Fruit fly (Drosophila melanogaster) whole organism, embryonic: ENCODE data around the gene CG42833.

Experiments
- Abd-B ChIP-seq: fragments of 200-800 bp; sonication (Bioruptor generic); optimal IDR thresholded peaks from 2 replicates; lab custom pipeline; 2018; ENCODE audit warnings: missing biosample characterization, mild to moderate bottlenecking, missing genetic modification characterization, moderate library complexity
- B-H2 ChIP-seq: fragments of 200-800 bp; sonication (Bioruptor generic); optimal IDR thresholded peaks from 2 replicates; lab custom pipeline; 2018; ENCODE audit warnings: missing biosample characterization, mild to moderate bottlenecking, missing genetic modification characterization
- BtbVII ChIP-seq: fragments of 200-800 bp; sonication (Bioruptor generic); optimal IDR thresholded peaks from 3 replicates; lab custom pipeline; 2017; ENCODE audit warnings: missing biosample characterization, mild to moderate bottlenecking, missing genetic modification characterization
- CG10147 ChIP-seq: fragments of 200-800 bp; sonication (Bioruptor generic); optimal IDR thresholded peaks from 2 replicates; lab custom pipeline; 2019; ENCODE audit warnings: missing biosample characterization, mild to moderate bottlenecking, missing genetic modification characterization, moderate library complexity
- CG12942 ChIP-seq: fragments of 200-800 bp; sonication (Bioruptor generic); optimal IDR thresholded peaks from 3 replicates; lab custom pipeline; 2016; ENCODE audit warnings: missing biosample characterization, missing genetic modification characterization
- CG13424 ChIP-seq: fragments of 200-800 bp; sonication (Bioruptor generic); optimal IDR thresholded peaks from 2 replicates; lab custom pipeline; 2019; ENCODE audit warnings: missing biosample characterization, mild to moderate bottlenecking, missing genetic modification characterization, moderate library complexity
- CG14860 ChIP-seq: fragments of 200-800 bp; sonication (Bioruptor generic); IDR thresholded peaks from 3 replicates; pipeline ENCODE4 v1.3.6; 2022; ENCODE audit warnings: missing biosample characterization, missing genetic modification characterization; ENCODE audit not compliant: partially characterized antibody
- CG15479 ChIP-seq: fragments of 200-800 bp; sonication (Bioruptor generic); optimal IDR thresholded peaks from 3 replicates; lab custom pipeline; 2019; ENCODE audit warnings: missing biosample characterization, mild to moderate bottlenecking, missing genetic modification characterization, moderate library complexity
- CG17328 ChIP-seq: fragments of 200-800 bp; sonication (Bioruptor generic); IDR thresholded peaks from 2 replicates; pipeline ENCODE4 v1.3.6; 2022; ENCODE audit warnings: missing biosample characterization, missing genetic modification characterization
- CG17385 ChIP-seq: fragments of 200-800 bp; sonication (Bioruptor generic); optimal IDR thresholded peaks from 3 replicates; lab custom pipeline; 2018; ENCODE audit warnings: missing biosample characterization, mild to moderate bottlenecking, missing genetic modification characterization
- CG18262 ChIP-seq: fragments of 200-800 bp; optimal IDR thresholded peaks from 3 replicates; lab custom pipeline; 2019; ENCODE audit warnings: missing biosample characterization, mild to moderate bottlenecking, missing genetic modification characterization, moderate library complexity
- CG18619 ChIP-seq: fragments of 200-800 bp; sonication (Bioruptor generic); optimal IDR thresholded peaks from 3 replicates; lab custom pipeline; 2017; ENCODE audit warnings: missing biosample characterization, mild to moderate bottlenecking, missing genetic modification characterization
- CG2116 ChIP-seq: fragments of 200-800 bp; sonication (Bioruptor generic); optimal IDR thresholded peaks from 3 replicates; lab custom pipeline; 2018; ENCODE audit warnings: missing biosample characterization, mild to moderate bottlenecking, missing genetic modification characterization
- CG2199 ChIP-seq: fragments of 200-800 bp; sonication (Bioruptor generic); IDR thresholded peaks from 3 replicates; pipeline ENCODE4 v1.3.6; 2022; ENCODE audit warnings: missing biosample characterization, missing genetic modification characterization
- CG2678 ChIP-seq: fragments of 200-800 bp; sonication (Bioruptor generic); optimal IDR thresholded peaks from 3 replicates; lab custom pipeline; 2019; ENCODE audit warnings: missing biosample characterization, mild to moderate bottlenecking, missing genetic modification characterization, moderate library complexity
- CG31441 ChIP-seq: fragments of 200-800 bp; sonication (Bioruptor generic); IDR thresholded peaks from 2 replicates; pipeline ENCODE4 v1.3.6; 2022; ENCODE audit warnings: missing biosample characterization, missing genetic modification characterization
- CG33213 ChIP-seq: fragments of 200-800 bp; sonication (Bioruptor generic); optimal IDR thresholded peaks from 3 replicates; lab custom pipeline; 2016; ENCODE audit warnings: missing biosample characterization, missing genetic modification characterization
- CG3847 ChIP-seq: fragments of 200-800 bp; sonication (Bioruptor generic); IDR thresholded peaks from 2 replicates; pipeline ENCODE4 v1.3.6; 2022; ENCODE audit warnings: missing biosample characterization, missing genetic modification characterization
- CG7839 ChIP-seq: fragments of 200-800 bp; sonication (Bioruptor generic); optimal IDR thresholded peaks from 3 replicates; lab custom pipeline; 2018; ENCODE audit warnings: missing biosample characterization, mild to moderate bottlenecking, missing genetic modification characterization, moderate library complexity
- CG8388 ChIP-seq: fragments of 200-800 bp; sonication (Bioruptor generic); optimal IDR thresholded peaks from 2 replicates; lab custom pipeline; 2019; ENCODE audit warnings: missing biosample characterization, mild to moderate bottlenecking, missing genetic modification characterization, moderate library complexity
- CG9817 ChIP-seq: fragments of 200-800 bp; sonication (Bioruptor generic); optimal IDR thresholded peaks from 2 replicates; lab custom pipeline; 2018; ENCODE audit warnings: missing biosample characterization, mild to moderate bottlenecking, missing genetic modification characterization, moderate library complexity
- CHES-1-like ChIP-seq: fragments of 200-800 bp; sonication (Bioruptor generic); optimal IDR thresholded peaks from 2 replicates; lab custom pipeline; 2016; ENCODE audit warnings: missing biosample characterization, missing genetic modification characterization
- Deaf1 ChIP-seq: fragments of 200-800 bp; optimal IDR thresholded peaks from 3 replicates; lab custom pipeline; 2019; ENCODE audit warnings: missing biosample characterization, mild to moderate bottlenecking, missing genetic modification characterization, moderate library complexity
- Dfd ChIP-seq, 2 experiments: fragments of >200 bp; optimal IDR thresholded peaks; 2 replicates each; lab custom pipeline; 2017; ENCODE audit warnings: missing biosample characterization in 2 of 2, missing genetic modification characterization in 2 of 2
- Ets65A ChIP-seq: fragments of 200-800 bp; sonication (Bioruptor generic); peaks from one replicate; lab custom pipeline; 2016; ENCODE audit warnings: missing biosample characterization, missing genetic modification characterization
- HmgD ChIP-seq: fragments of 200-800 bp; sonication (Bioruptor generic); optimal IDR thresholded peaks from 3 replicates; lab custom pipeline; 2016; ENCODE audit warnings: missing biosample characterization, missing genetic modification characterization
- Hmr ChIP-seq: fragments of 200-800 bp; sonication (Bioruptor generic); optimal IDR thresholded peaks from 3 replicates; lab custom pipeline; 2017; ENCODE audit warnings: mild to moderate bottlenecking, missing biosample characterization, missing genetic modification reagents, missing genetic modification characterization
- Mes4 ChIP-seq: fragments of 200-800 bp; sonication (Bioruptor generic); optimal IDR thresholded peaks from 2 replicates; lab custom pipeline; 2016; ENCODE audit warnings: missing biosample characterization, missing genetic modification characterization
- Ssrp ChIP-seq: fragments of 200-800 bp; sonication (Bioruptor generic); optimal IDR thresholded peaks from 2 replicates; lab custom pipeline; 2018; ENCODE audit warnings: missing biosample characterization, mild to moderate bottlenecking, missing genetic modification characterization, moderate library complexity
- Trl ChIP-seq, 3 experiments: fragments of >200 bp in 2 of 3; fragments of 200-800 bp in 1 of 3; sonication (Bioruptor generic) in 1 of 3; optimal IDR thresholded peaks; 2 replicates in 1 of 3; 3 replicates in 2 of 3; lab custom pipeline; 2016 to 2017; ENCODE audit warnings: missing biosample characterization in 1 of 3, missing genetic modification characterization in 1 of 3
- Xrp1 ChIP-seq: fragments of 200-800 bp; sonication (Bioruptor generic); IDR thresholded peaks from 2 replicates; pipeline ENCODE4 v1.3.6; 2022; ENCODE audit warnings: missing biosample characterization, missing genetic modification characterization
- al ChIP-seq: fragments of 200-800 bp; sonication (Bioruptor generic); IDR thresholded peaks from 2 replicates; pipeline ENCODE4 v1.3.6; 2022; ENCODE audit warnings: missing biosample characterization, missing genetic modification characterization
- ase ChIP-seq: fragments of 200-800 bp; sonication (Bioruptor generic); IDR thresholded peaks from 3 replicates; pipeline ENCODE4 v1.3.6; 2022; ENCODE audit warnings: missing biosample characterization, missing genetic modification characterization
- ato ChIP-seq: fragments of 200-800 bp; sonication (Bioruptor generic); IDR thresholded peaks from 2 replicates; pipeline ENCODE4 v1.3.6; 2022; ENCODE audit warnings: missing biosample characterization, missing genetic modification characterization; ENCODE audit not compliant: partially characterized antibody
- bcd ChIP-seq: fragments of 200-800 bp; sonication (Bioruptor generic); optimal IDR thresholded peaks from 2 replicates; lab custom pipeline; 2017; ENCODE audit warnings: missing biosample characterization, mild to moderate bottlenecking, missing genetic modification characterization
- chinmo ChIP-seq: fragments of 200-800 bp; sonication (Bioruptor generic); IDR thresholded peaks from 4 replicates; pipeline ENCODE4 v1.3.6; 2022; ENCODE audit warnings: missing biosample characterization, missing genetic modification characterization; ENCODE audit not compliant: partially characterized antibody
- ci ChIP-seq: fragments of 200-800 bp; sonication (Bioruptor generic); IDR thresholded peaks from 3 replicates; pipeline ENCODE4 v1.3.6; 2022; ENCODE audit warnings: missing biosample characterization, missing genetic modification characterization
- corto ChIP-seq: fragments of 200-800 bp; sonication (Bioruptor generic); optimal IDR thresholded peaks from 2 replicates; lab custom pipeline; 2016; ENCODE audit warnings: missing biosample characterization, mild to moderate bottlenecking, missing genetic modification characterization, moderate library complexity
- ftz-f1 ChIP-seq: fragments of 200-800 bp; sonication (Bioruptor generic); optimal IDR thresholded peaks from 2 replicates; lab custom pipeline; 2016; ENCODE audit warnings: missing biosample characterization, missing genetic modification characterization
- gcm ChIP-seq: fragments of 200-800 bp; sonication (Bioruptor generic); optimal IDR thresholded peaks from 2 replicates; lab custom pipeline; 2019; ENCODE audit warnings: missing biosample characterization, mild to moderate bottlenecking, missing genetic modification characterization, moderate library complexity
- inv ChIP-seq: fragments of 200-800 bp; sonication (Bioruptor generic); IDR thresholded peaks from 2 replicates; pipeline ENCODE4 v1.3.6; 2022; ENCODE audit warnings: missing biosample characterization, missing genetic modification characterization; ENCODE audit not compliant: partially characterized antibody
- otp ChIP-seq: fragments of 200-800 bp; sonication (Bioruptor generic); IDR thresholded peaks from 3 replicates; pipeline ENCODE4, ENCODE4 v1.3.6; 2022; ENCODE audit warnings: missing biosample characterization, missing genetic modification characterization
- row ChIP-seq: fragments of 200-800 bp; sonication (Bioruptor generic); IDR thresholded peaks from 3 replicates; pipeline ENCODE4 v1.3.6; 2022; ENCODE audit warnings: missing biosample characterization, missing genetic modification characterization
- sd ChIP-seq: fragments of 200-800 bp; sonication (Bioruptor generic); optimal IDR thresholded peaks from 3 replicates; lab custom pipeline; 2018; ENCODE audit warnings: missing biosample characterization, mild to moderate bottlenecking, missing genetic modification characterization, moderate library complexity
- sens ChIP-seq: fragments of 200-800 bp; sonication (Bioruptor generic); peaks from one replicate; lab custom pipeline; 2016; ENCODE audit warnings: missing biosample characterization, missing genetic modification characterization
- slp2 ChIP-seq: fragments of 200-800 bp; sonication (Bioruptor generic); optimal IDR thresholded peaks from 2 replicates; lab custom pipeline; 2016; ENCODE audit warnings: missing biosample characterization, missing genetic modification characterization
- tin ChIP-seq: fragments of 200-800 bp; sonication (Bioruptor generic); optimal IDR thresholded peaks from 3 replicates; lab custom pipeline; 2016; ENCODE audit warnings: missing biosample characterization, missing genetic modification characterization
- wek ChIP-seq: fragments of 200-800 bp; sonication (Bioruptor generic); optimal IDR thresholded peaks from 3 replicates; lab custom pipeline; 2018; ENCODE audit warnings: missing biosample characterization, mild to moderate bottlenecking, missing genetic modification characterization, moderate library complexity
- zfh1 ChIP-seq: fragments of 200-800 bp; sonication (Bioruptor generic); IDR thresholded peaks from 3 replicates; pipeline ENCODE4 v1.3.6; 2022; ENCODE audit warnings: missing biosample characterization, missing genetic modification characterization

The CG42833 gene

dm6 chr3L:20186294-20187020 is 13.4 kb upstream of the CG42833 start (continued):
- TF ChIP-seq zfh1 (GFP tag; lab: Robert Waterston, UW) (no peak), B-H2 (peak; percentile 12), CHES-1-like (GFP tag; lab: Kevin White, UChicago) (no peak), CG17328 (0 out of 2 replicates have a peak, but pooled peaks have one; percentile 18), inv (GFP tag; lab: Robert Waterston, UW) (no peak), Ssrp (tag; lab: Kevin White, UChicago) (no peak), bcd (GFP tag; lab: Kevin White, UChicago) (no peak), sens (peak; percentile 43), HmgD (GFP tag; lab: Kevin White, UChicago) (no peak), CG18619 (GFP tag; lab: Kevin White, UChicago) (peak; percentile 6), CG33213 (GFP tag; lab: Kevin White, UChicago) (no peak), gcm (GFP tag; lab: Kevin White, UChicago) (peak; percentile 10), CG13424 (tag; lab: Kevin White, UChicago) (peak; percentile 3), Mes4 (no peak), CG12942 (GFP tag; lab: Kevin White, UChicago) (no peak), otp (no peak), sd (peak; percentile 70), chinmo (peak; percentile 76; the same call in 1 of the 4 replicates), ci (GFP tag; lab: Robert Waterston, UW) (peak; percentile 73), ase (GFP tag; lab: Robert Waterston, UW) (no peak), CG14860 (GFP tag; lab: Robert Waterston, UW) (no peak), CG3847 (no peak), Xrp1 (GFP tag; lab: Robert Waterston, UW) (no peak), CG31441 (GFP tag; lab: Robert Waterston, UW) (0 out of 2 replicates have a peak, but pooled peaks have one; percentile 26), CG15479 (no peak), tin (GFP tag; lab: Kevin White, UChicago) (no peak), CG7839 (peak; percentile 42), Abd-B (GFP tag; lab: Kevin White, UChicago) (peak; percentile 42), Deaf1 (tag; lab: Kevin White, UChicago) (peak; percentile 26), CG2199 (GFP tag; lab: Robert Waterston, UW) (peak; percentile 31; the same call in 1 of the 3 replicates), ftz-f1 (GFP tag; lab: Kevin White, UChicago) (no peak), Trl (optimal IDR thresholded peaks at IDR 0.05; lab: Kevin White, UChicago) (peak; percentile 66 to 84), Trl (GFP tag; optimal IDR thresholded peaks at IDR 0.05; lab: Kevin White, UChicago) (no peak), Ets65A (GFP tag; lab: Kevin White, UChicago) (peak; percentile 75), CG8388 (GFP tag; lab: Kevin White, UChicago) (peak; percentile 18), Dfd (GFP tag; optimal IDR thresholded peaks at IDR 0.05; lab: Kevin White, UChicago) (no peak), Hmr (GFP tag; lab: Kevin White, UChicago) (peak; percentile 39), CG17385 (GFP tag; lab: Kevin White, UChicago) (peak; percentile 40), ato (GFP tag; lab: Robert Waterston, UW) (no peak), CG2116 (no peak), al (GFP tag; lab: Robert Waterston, UW) (no peak), CG18262 (tag; lab: Kevin White, UChicago) (peak; percentile 2), wek (GFP tag; lab: Kevin White, UChicago) (no peak), row (no peak), slp2 (GFP tag; lab: Kevin White, UChicago) (no peak), CG10147 (GFP tag; lab: Kevin White, UChicago) (no peak), BtbVII (GFP tag; lab: Kevin White, UChicago) (no peak), corto (no peak), CG2678 (tag; lab: Kevin White, UChicago) (no peak), CG9817 (no peak)
